Worm (Caenorhabditis elegans): Measurements from ENCODE around the gene acy-3.

acy-3 gene

ce11 chrIII:3765460-3765859 is 20.8 kb downstream of the acy-3 start, which contains the start of gene C44F1.1:
Gene C44F1.1 (minus strand): TSS chrIII:3765560.
- TF ChIP-seq unc-62 (GFP tag; optimal IDR thresholded peaks at IDR 0.05): no peak

ce11 chrIII:3764584-3764983 is 21.7 kb downstream of the acy-3 start:
- TF ChIP-seq unc-62 (GFP tag; optimal IDR thresholded peaks at IDR 0.05): no peak

ce11 chrIII:3764043-3764442 is 22.2 kb downstream of the acy-3 start:
- no peak for TF ChIP-seq unc-62 (GFP tag; optimal IDR thresholded peaks at IDR 0.05)

- TF ChIP-seq unc-62 (GFP tag; optimal IDR thresholded peaks at IDR 0.05): no peak
These were observed 27.0 kb downstream of the acy-3 start, which contains the start of gene arcp-1 for ce11 chrIII:3759312-3759711. Gene arcp-1 (minus strand): TSS chrIII:3759412.

- TF ChIP-seq unc-62 (GFP tag; optimal IDR thresholded peaks at IDR 0.05): no peak
These were observed 41.1 kb downstream of the acy-3 start, which contains the start of gene lin-48 for ce11 chrIII:3745138-3745537. Gene lin-48 (plus strand): TSS chrIII:3745438.

ce11 chrIII:3743367-3743766 is 42.9 kb downstream of the acy-3 start:
- TF ChIP-seq unc-62 (GFP tag; optimal IDR thresholded peaks at IDR 0.05): no peak

- no peak for TF ChIP-seq unc-62 (GFP tag; optimal IDR thresholded peaks at IDR 0.05)
These were observed 44.2 kb downstream of the acy-3 start for ce11 chrIII:3742090-3742489.

ce11 chrIII:3738331-3738730 is 47.9 kb downstream of the acy-3 start:
- no peak for TF ChIP-seq unc-62 (GFP tag; optimal IDR thresholded peaks at IDR 0.05)

ce11 chrIII:3737742-3738141 is 48.5 kb downstream of the acy-3 start:
- TF ChIP-seq unc-62 (GFP tag; optimal IDR thresholded peaks at IDR 0.05): no peak

ce11 chrIII:3736302-3736701 is 50.0 kb downstream of the acy-3 start, which contains the start of gene F34D10.4:
Gene F34D10.4 (plus strand): TSS chrIII:3736602.
- no peak for TF ChIP-seq unc-62 (GFP tag; optimal IDR thresholded peaks at IDR 0.05)

ce11 chrIII:3735509-3736255 is 50.6 kb downstream of the acy-3 start:
- no peak for TF ChIP-seq unc-62 (GFP tag; optimal IDR thresholded peaks at IDR 0.05)

ce11 chrIII:3734990-3735389 is 51.3 kb downstream of the acy-3 start, which contains the start of gene evl-18:
Gene evl-18 (minus strand): TSS chrIII:3735039.
- TF ChIP-seq unc-62 (GFP tag; optimal IDR thresholded peaks at IDR 0.05): no peak

ce11 chrIII:3734007-3734406 is 52.3 kb downstream of the acy-3 start, which contains the start of gene F34D10.3:
Gene F34D10.3 (plus strand): TSS chrIII:3734255.
- no peak for TF ChIP-seq unc-62 (GFP tag; optimal IDR thresholded peaks at IDR 0.05)

- no peak for TF ChIP-seq unc-62 (GFP tag; optimal IDR thresholded peaks at IDR 0.05)
These were observed 55.8 kb downstream of the acy-3 start, which contains the start of gene F34D10.8 for ce11 chrIII:3730475-3730874. Gene F34D10.8 (plus strand): TSS chrIII:3730775.

- no peak for TF ChIP-seq unc-62 (GFP tag; optimal IDR thresholded peaks at IDR 0.05)
These were observed 56.8 kb downstream of the acy-3 start, which contains the start of gene F34D10.9 for ce11 chrIII:3729520-3729919. Gene F34D10.9 (minus strand): TSS chrIII:3729620.

- TF ChIP-seq unc-62 (GFP tag; optimal IDR thresholded peaks at IDR 0.05): no peak
These were observed 59.8 kb downstream of the acy-3 start, which contains the start of gene gldi-5 for ce11 chrIII:3726443-3726842. Gene gldi-5 (minus strand): TSS chrIII:3726500.
